Worm (Caenorhabditis elegans) whole organism, early embryonic: ENCODE results near the gene F13H10.9.

ENCODE experiments used
- B0310.2 ChIP-seq: sonication (generic microtip); optimal IDR thresholded peaks from 2 replicates; lab custom pipeline; 2016; ENCODE audit warnings: mild to moderate bottlenecking, missing genetic modification characterization, missing compliant biosample characterization
- F13C5.2 ChIP-seq: sonication (generic microtip); optimal IDR thresholded peaks from 2 replicates; lab custom pipeline; 2017; ENCODE audit warnings: mild to moderate bottlenecking, missing genetic modification characterization, inconsistent platforms, missing compliant biosample characterization
- aly-1 ChIP-seq: sonication (generic microtip); optimal IDR thresholded peaks from 2 replicates; lab custom pipeline; 2016; ENCODE audit warnings: missing genetic modification characterization, missing compliant biosample characterization
- ama-1 ChIP-seq: fragments of 150-350 bp; optimal IDR thresholded peaks from 2 replicates; lab custom pipeline; 2014
- ceh-13 ChIP-seq: fragments of 200-800 bp; sonication (Bioruptor generic); optimal IDR thresholded peaks from 2 replicates; lab custom pipeline; 2018; ENCODE audit warnings: mild to moderate bottlenecking, missing genetic modification characterization, missing compliant biosample characterization
- ceh-36 ChIP-seq: sonication (generic microtip); optimal IDR thresholded peaks from 2 replicates; lab custom pipeline; 2016; ENCODE audit warnings: missing genetic modification characterization, inconsistent platforms, missing compliant biosample characterization
- ets-7 ChIP-seq: sonication (generic microtip); optimal IDR thresholded peaks from 2 replicates; lab custom pipeline; 2016; ENCODE audit warnings: missing genotype, missing genetic modification characterization, missing compliant biosample characterization
- flt-1 ChIP-seq: fragments of 200-800 bp; sonication (Bioruptor generic); IDR thresholded peaks from 2 replicates; pipeline ENCODE4 v1.3.6; 2022; ENCODE audit warnings: missing genetic modification characterization, missing compliant biosample characterization
- hmbx-1 ChIP-seq: sonication (generic microtip); optimal IDR thresholded peaks from 2 replicates; lab custom pipeline; 2016; ENCODE audit warnings: mild to moderate bottlenecking, missing genetic modification characterization, missing compliant biosample characterization
- hmg-4 ChIP-seq: fragments of 200-800 bp; sonication (Bioruptor generic); optimal IDR thresholded peaks from 2 replicates; lab custom pipeline; 2018; ENCODE audit warnings: mild to moderate bottlenecking, missing genetic modification characterization, missing compliant biosample characterization
- hnd-1 ChIP-seq: sonication (generic microtip); optimal IDR thresholded peaks from 2 replicates; lab custom pipeline; 2016; ENCODE audit warnings: missing genetic modification characterization, missing compliant biosample characterization
- pes-1 ChIP-seq: fragments of 200-800 bp; sonication (Bioruptor generic); IDR thresholded peaks from 2 replicates; pipeline ENCODE4 v1.3.6; 2022; ENCODE audit warnings: missing genetic modification reagents, missing genetic modification characterization, missing compliant biosample characterization
- scrt-1 ChIP-seq: fragments of 200-800 bp; sonication (Bioruptor generic); IDR thresholded peaks from 2 replicates; pipeline ENCODE4 v1.3.6; 2022; ENCODE audit warnings: missing genetic modification characterization, missing compliant biosample characterization
- sea-1 ChIP-seq: fragments of 200-800 bp; sonication (Bioruptor generic); conservative IDR thresholded peaks from 2 replicates; pipeline ENCODE4 v1.3.6; 2022; ENCODE audit warnings: missing genetic modification characterization, missing compliant biosample characterization
- tbx-11 ChIP-seq: fragments of 200-800 bp; sonication (Bioruptor generic); IDR thresholded peaks from 2 replicates; pipeline ENCODE4 v1.3.6; 2022; ENCODE audit warnings: missing genetic modification characterization, missing compliant biosample characterization
- tbx-37 ChIP-seq: fragments of 200-800 bp; sonication (Bioruptor generic); conservative IDR thresholded peaks from 2 replicates; pipeline ENCODE4 v1.3.6; 2022; ENCODE audit warnings: missing genetic modification reagents, missing genetic modification characterization, missing compliant biosample characterization
- tra-4 ChIP-seq: sonication (generic microtip); optimal IDR thresholded peaks from 2 replicates; lab custom pipeline; 2017; ENCODE audit warnings: missing genetic modification characterization, missing compliant biosample characterization

F13H10.9 gene

DNA sequence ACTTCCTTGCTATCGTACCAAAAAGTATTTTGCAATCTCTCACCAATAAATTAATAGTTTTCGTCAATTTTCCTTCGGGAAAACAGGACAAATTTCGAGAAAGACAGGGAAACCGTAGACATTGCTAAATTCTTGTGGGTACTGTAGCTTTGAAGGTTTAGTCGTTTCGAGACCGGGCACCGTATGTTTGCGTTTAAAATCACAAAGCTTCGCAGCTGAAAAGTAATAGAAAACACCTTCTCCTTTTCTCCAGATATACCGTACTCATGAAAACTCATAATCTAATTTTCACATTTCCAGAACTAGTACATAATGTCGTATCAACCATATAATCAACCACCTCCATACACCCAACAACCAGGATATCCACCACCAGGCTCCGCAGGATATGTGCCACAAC lies 7.3 kb downstream of the F13H10.9 start, which contains the start of gene F13H10.6:
Gene F13H10.6, plus strand, starts transcription at position 301 of the 400 bp plus-strand sequence.
- TF ChIP-seq scrt-1 (GFP tag; lab: Robert Waterston, UW): no peak
- TF ChIP-seq ama-1: no peak
- TF ChIP-seq hmbx-1 (tag; lab: Kevin White, UChicago): no peak
- TF ChIP-seq tra-4 (tag; lab: Kevin White, UChicago): no peak
- no peak for TF ChIP-seq pes-1 (GFP tag; lab: Robert Waterston, UW)
- no peak for TF ChIP-seq ceh-36 (tag; lab: Kevin White, UChicago)
- TF ChIP-seq tbx-37 (GFP tag; lab: Robert Waterston, UW): no peak
- no peak for TF ChIP-seq hnd-1 (tag; lab: Kevin White, UChicago)
- TF ChIP-seq aly-1 (tag; lab: Kevin White, UChicago): no peak
- TF ChIP-seq tbx-11: no peak
- no peak for TF ChIP-seq sea-1 (GFP tag; lab: Robert Waterston, UW)
- no peak for TF ChIP-seq F13C5.2 (tag; lab: Kevin White, UChicago)
- no peak for TF ChIP-seq B0310.2 (tag; lab: Kevin White, UChicago)
- TF ChIP-seq ceh-13 (GFP tag; lab: Kevin White, UChicago): no peak
- no peak for TF ChIP-seq ets-7
- TF ChIP-seq hmg-4 (GFP tag; lab: Kevin White, UChicago): no peak
- TF ChIP-seq flt-1: no peak

DNA sequence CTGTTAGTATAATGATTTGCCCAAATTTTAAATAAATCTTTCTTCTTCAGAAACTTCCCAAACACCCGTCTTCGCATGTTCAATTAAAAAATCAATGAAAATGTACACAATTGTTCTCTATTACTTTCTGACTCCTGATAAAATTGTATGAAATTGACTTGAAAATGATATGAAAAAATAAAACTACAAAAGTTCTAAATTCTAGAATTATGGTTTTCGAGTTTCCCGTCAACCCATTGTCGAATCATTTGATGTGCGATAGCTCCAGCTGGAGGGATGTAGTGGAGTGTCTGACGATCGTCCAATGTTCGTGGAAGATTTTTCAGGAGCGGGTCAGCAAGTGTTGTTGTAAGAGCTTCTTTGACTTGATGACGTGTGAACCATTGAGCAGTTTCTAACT lies 8.2 kb downstream of the F13H10.9 start:
- no peak for TF ChIP-seq hnd-1 (tag; lab: Kevin White, UChicago)
- no peak for TF ChIP-seq hmbx-1 (tag; lab: Kevin White, UChicago)
- TF ChIP-seq tbx-37 (GFP tag; lab: Robert Waterston, UW): no peak
- TF ChIP-seq ceh-36 (tag; lab: Kevin White, UChicago): no peak
- TF ChIP-seq ama-1: no peak
- no peak for TF ChIP-seq aly-1 (tag; lab: Kevin White, UChicago)
- TF ChIP-seq F13C5.2 (tag; lab: Kevin White, UChicago): no peak
- no peak for TF ChIP-seq scrt-1 (GFP tag; lab: Robert Waterston, UW)
- TF ChIP-seq sea-1 (GFP tag; lab: Robert Waterston, UW): no peak
- TF ChIP-seq pes-1 (GFP tag; lab: Robert Waterston, UW): no peak
- no peak for TF ChIP-seq tbx-11
- no peak for TF ChIP-seq B0310.2 (tag; lab: Kevin White, UChicago)
- no peak for TF ChIP-seq tra-4 (tag; lab: Kevin White, UChicago)
- no peak for TF ChIP-seq ceh-13 (GFP tag; lab: Kevin White, UChicago)
- TF ChIP-seq hmg-4 (GFP tag; lab: Kevin White, UChicago): no peak
- no peak for TF ChIP-seq ets-7
- TF ChIP-seq flt-1: no peak

DNA sequence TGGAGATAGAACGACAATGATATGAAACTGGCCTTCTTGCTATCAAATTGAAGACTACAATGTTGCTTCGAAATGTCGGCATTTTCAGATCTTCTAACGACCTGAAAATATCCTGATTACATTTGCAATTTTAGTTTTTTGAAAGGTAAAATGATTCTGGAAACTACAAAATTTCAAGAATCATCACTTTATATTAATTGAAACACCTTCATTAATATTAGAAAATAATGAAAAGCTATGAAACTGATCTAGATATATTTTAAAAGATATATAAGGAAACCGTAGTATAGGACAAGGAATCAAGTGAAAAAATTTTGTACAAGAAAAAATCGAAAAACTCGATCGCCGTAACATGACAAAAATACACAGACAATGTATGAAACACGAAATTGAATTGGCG lies 10.2 kb downstream of the F13H10.9 start, which contains the start of gene ndx-9:
Gene ndx-9, minus strand, starts transcription at position 101 of the 400 bp plus-strand sequence.
- TF ChIP-seq ama-1 (no peak), hmbx-1 (tag; lab: Kevin White, UChicago) (no peak), scrt-1 (GFP tag; lab: Robert Waterston, UW) (no peak), hnd-1 (tag; lab: Kevin White, UChicago) (no peak), B0310.2 (tag; lab: Kevin White, UChicago) (no peak), ceh-36 (tag; lab: Kevin White, UChicago) (no peak), aly-1 (tag; lab: Kevin White, UChicago) (no peak), tbx-11 (no peak)

DNA sequence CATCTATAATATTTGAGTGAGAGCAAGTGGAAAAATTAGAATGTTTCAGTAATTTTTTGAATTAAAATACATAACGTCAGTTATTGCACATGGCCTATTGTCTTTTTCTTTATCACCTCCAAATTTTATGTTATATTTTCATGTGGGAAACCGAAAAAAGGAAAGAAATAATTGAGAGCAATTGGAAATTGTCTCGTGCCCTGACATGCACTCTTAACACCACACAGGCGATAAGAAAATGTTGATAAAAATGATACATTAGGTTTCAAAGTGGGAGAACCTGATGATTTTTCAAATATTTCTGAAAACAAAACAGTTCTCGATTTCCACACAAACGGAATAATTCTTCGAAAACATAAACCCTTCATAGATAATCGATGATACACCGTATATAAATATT lies 14.2 kb downstream of the F13H10.9 start, which contains the start of gene F13H10.3:
Gene F13H10.3, minus strand, starts transcription at position 73 of the 400 bp plus-strand sequence.
- TF ChIP-seq aly-1 (tag; lab: Kevin White, UChicago) (no peak), flt-1 (no peak), sea-1 (GFP tag; lab: Robert Waterston, UW) (no peak), ceh-36 (tag; lab: Kevin White, UChicago) (no peak), tbx-11 (no peak), F13C5.2 (tag; lab: Kevin White, UChicago) (no peak), ceh-13 (GFP tag; lab: Kevin White, UChicago) (no peak), B0310.2 (tag; lab: Kevin White, UChicago) (no peak), tbx-37 (GFP tag; lab: Robert Waterston, UW) (no peak)

DNA sequence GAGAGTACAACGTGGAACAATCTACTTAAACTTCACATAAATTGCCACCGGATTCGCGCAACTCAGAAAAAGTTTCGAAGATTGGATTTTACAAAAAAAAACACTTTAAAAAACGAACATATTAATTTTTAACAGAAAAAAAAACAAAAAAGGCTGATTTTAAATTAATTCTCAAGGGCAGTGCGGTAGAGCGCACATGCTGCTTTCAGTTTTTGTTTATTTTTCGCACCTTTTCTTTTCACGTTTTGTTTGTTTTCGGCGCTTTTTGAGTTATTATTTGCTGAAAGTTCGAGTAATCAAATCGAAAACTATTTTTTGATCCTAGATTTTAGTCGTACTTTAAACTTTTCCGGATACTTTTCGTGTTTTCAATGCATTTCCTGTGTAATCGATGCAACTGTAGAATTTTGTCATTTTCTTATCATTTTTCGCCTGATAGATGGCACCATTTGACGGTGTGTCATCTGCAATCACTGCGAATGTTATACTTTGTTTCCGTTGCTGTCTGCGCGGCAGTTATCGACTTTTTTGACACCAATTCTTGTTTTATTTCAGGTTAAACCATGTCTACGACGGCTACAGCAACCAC lies 18.3 kb downstream of the F13H10.9 start, which contains the start of gene F13H10.8:
Gene F13H10.8, plus strand, starts transcription at position 556 of the 589 bp plus-strand sequence.
- no peak for TF ChIP-seq tra-4 (tag; lab: Kevin White, UChicago)
- TF ChIP-seq tbx-37 (GFP tag; lab: Robert Waterston, UW): no peak
- no peak for TF ChIP-seq tbx-11
- TF ChIP-seq hnd-1 (tag; lab: Kevin White, UChicago): no peak
- TF ChIP-seq ceh-36 (tag; lab: Kevin White, UChicago): no peak
- TF ChIP-seq ceh-13 (GFP tag; lab: Kevin White, UChicago): no peak
- TF ChIP-seq flt-1: no peak
- TF ChIP-seq F13C5.2 (tag; lab: Kevin White, UChicago): peak; percentile 12
- no peak for TF ChIP-seq ets-7

DNA sequence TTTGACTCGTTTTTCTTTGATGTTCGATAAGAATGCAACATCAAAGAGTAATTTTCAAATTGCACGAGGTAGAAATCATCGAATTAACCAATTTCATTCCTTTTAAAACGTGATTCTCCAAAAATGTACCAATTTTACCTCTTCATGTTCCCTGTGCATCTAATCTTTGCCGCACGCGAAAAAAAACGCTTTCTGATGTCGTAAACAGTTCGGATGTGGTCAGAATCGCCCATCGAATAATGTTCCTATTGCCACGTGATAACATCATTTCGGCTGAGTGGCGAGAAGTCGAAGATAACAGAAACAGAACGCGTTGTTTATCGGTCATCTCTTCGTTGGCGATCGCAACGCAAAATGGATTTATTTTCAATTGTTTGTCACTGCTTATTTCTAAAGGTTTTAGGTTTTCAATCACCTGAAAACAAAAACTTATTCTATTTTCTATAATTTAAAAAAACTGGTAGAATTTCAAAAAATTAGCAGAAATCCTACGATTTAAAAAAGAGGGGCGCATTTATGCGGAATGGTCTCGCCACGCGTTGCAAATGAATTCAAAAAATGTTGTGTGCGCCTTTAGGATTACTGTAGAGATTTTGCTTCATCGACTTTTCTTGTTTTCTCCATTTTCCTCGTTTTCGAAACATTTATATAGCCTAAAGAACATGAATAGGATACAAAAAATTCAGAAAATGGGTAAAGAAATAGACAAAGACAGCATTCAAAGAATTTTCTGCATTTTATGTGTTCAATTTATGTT lies 20.0 kb downstream of the F13H10.9 start, which contains the start of gene mogs-1:
Gene mogs-1, minus strand, starts transcription at position 417 of the 757 bp plus-strand sequence.
- TF ChIP-seq B0310.2 (tag; lab: Kevin White, UChicago): no peak
- no peak for TF ChIP-seq ets-7
- TF ChIP-seq scrt-1 (GFP tag; lab: Robert Waterston, UW): no peak
- no peak for TF ChIP-seq tbx-11
- TF ChIP-seq hmg-4 (GFP tag; lab: Kevin White, UChicago): no peak
- TF ChIP-seq aly-1 (tag; lab: Kevin White, UChicago): no peak
- no peak for TF ChIP-seq sea-1 (GFP tag; lab: Robert Waterston, UW)
- no peak for TF ChIP-seq F13C5.2 (tag; lab: Kevin White, UChicago)
- TF ChIP-seq flt-1: no peak
- TF ChIP-seq ceh-13 (GFP tag; lab: Kevin White, UChicago): no peak
- no peak for TF ChIP-seq ceh-36 (tag; lab: Kevin White, UChicago)
- no peak for TF ChIP-seq pes-1 (GFP tag; lab: Robert Waterston, UW)
